Worm (Caenorhabditis elegans): ENCODE measurements around the gene T24C4.3.

- TF ChIP-seq snpc-4 (tag; optimal IDR thresholded peaks at IDR 0.05) (no peak), attf-4 (tag; optimal IDR thresholded peaks at IDR 0.05) (no peak), hmg-1.1 (GFP tag; IDR thresholded peaks at IDR 0.05) (no peak), arid-1 (GFP tag; conservative IDR thresholded peaks at IDR 0.05) (no peak)
These were observed 35.7 kb upstream of the T24C4.3 start for ce11 chrIII:907990-908389.
